Fruit fly (Drosophila melanogaster) whole organism, embryonic: ENCODE measurements around the gene retinin.

Experiments
- CG10654 ChIP-seq: fragments of 200-800 bp; sonication (Bioruptor generic); optimal IDR thresholded peaks from 2 replicates; lab custom pipeline; 2016; ENCODE audit warnings: missing biosample characterization, missing genetic modification characterization
- CG12299 ChIP-seq: fragments of 200-800 bp; sonication (Bioruptor generic); optimal IDR thresholded peaks from 2 replicates; lab custom pipeline; 2018; ENCODE audit warnings: missing biosample characterization, mild to moderate bottlenecking, missing genetic modification characterization
- CG14710 ChIP-seq: fragments of 200-800 bp; sonication (Bioruptor generic); optimal IDR thresholded peaks from 3 replicates; lab custom pipeline; 2019; ENCODE audit warnings: missing biosample characterization, mild to moderate bottlenecking, missing genetic modification characterization, moderate library complexity
- CG15073 ChIP-seq: fragments of 200-800 bp; sonication (Bioruptor generic); optimal IDR thresholded peaks from 2 replicates; lab custom pipeline; 2016; ENCODE audit warnings: missing biosample characterization, missing genetic modification characterization
- CG16863 ChIP-seq: fragments of 200-800 bp; sonication (Bioruptor generic); optimal IDR thresholded peaks from 3 replicates; lab custom pipeline; 2016; ENCODE audit warnings: missing biosample characterization, missing genetic modification characterization
- CG17829 ChIP-seq: fragments of 200-800 bp; optimal IDR thresholded peaks from 2 replicates; lab custom pipeline; 2019; ENCODE audit warnings: missing biosample characterization, mild to moderate bottlenecking, missing genetic modification characterization, moderate library complexity
- CG2129 ChIP-seq: fragments of 200-800 bp; sonication (Bioruptor generic); IDR thresholded peaks from 2 replicates; pipeline ENCODE4 v1.3.6; 2022; ENCODE audit warnings: missing biosample characterization, missing genetic modification characterization; ENCODE audit not compliant: partially characterized antibody
- CG32532 ChIP-seq: fragments of 200-800 bp; sonication (Bioruptor generic); IDR thresholded peaks from 2 replicates; pipeline ENCODE4 v1.3.6; 2022; ENCODE audit warnings: missing biosample characterization, missing genetic modification characterization
- CG33557 ChIP-seq: fragments of 200-800 bp; sonication (Bioruptor generic); optimal IDR thresholded peaks from 2 replicates; lab custom pipeline; 2019; ENCODE audit warnings: missing biosample characterization, mild to moderate bottlenecking, missing genetic modification characterization, moderate library complexity
- CG34224 ChIP-seq: fragments of 200-800 bp; sonication (Bioruptor generic); IDR thresholded peaks from 3 replicates; pipeline ENCODE4 v1.3.6; 2022; ENCODE audit warnings: missing biosample characterization, missing genetic modification characterization; ENCODE audit not compliant: partially characterized antibody
- CG3726 ChIP-seq: fragments of 200-800 bp; sonication (Bioruptor generic); IDR thresholded peaks from 3 replicates; pipeline ENCODE4, ENCODE4 v1.3.6; 2022; ENCODE audit warnings: missing biosample characterization, missing genetic modification characterization
- CG8388 ChIP-seq: fragments of 200-800 bp; sonication (Bioruptor generic); optimal IDR thresholded peaks from 2 replicates; lab custom pipeline; 2019; ENCODE audit warnings: missing biosample characterization, mild to moderate bottlenecking, missing genetic modification characterization, moderate library complexity
- CG8478 ChIP-seq: fragments of >200 bp; optimal IDR thresholded peaks from 2 replicates; lab custom pipeline; 2018
- CG9437 ChIP-seq: fragments of 200-800 bp; sonication (Bioruptor generic); optimal IDR thresholded peaks from 2 replicates; lab custom pipeline; 2018; ENCODE audit warnings: missing biosample characterization, mild to moderate bottlenecking, missing genetic modification characterization
- CoRest ChIP-seq: fragments of 200-800 bp; sonication (Bioruptor generic); optimal IDR thresholded peaks from 3 replicates; lab custom pipeline; 2018; ENCODE audit warnings: missing biosample characterization, mild to moderate bottlenecking, missing genetic modification characterization, moderate library complexity
- CrebB ChIP-seq: fragments of 200-800 bp; sonication (Bioruptor generic); optimal IDR thresholded peaks from 3 replicates; lab custom pipeline; 2018; ENCODE audit warnings: missing biosample characterization, mild to moderate bottlenecking, missing genetic modification characterization
- Dip2 ChIP-seq: fragments of 200-800 bp; sonication (Bioruptor generic); IDR thresholded peaks from 2 replicates; pipeline ENCODE4 v1.3.6; 2022; ENCODE audit warnings: missing biosample characterization, missing genetic modification characterization
- E2f2 ChIP-seq: fragments of 200-800 bp; sonication (Bioruptor generic); IDR thresholded peaks from 2 replicates; pipeline ENCODE4 v1.3.6; 2022; ENCODE audit warnings: missing biosample characterization, missing genetic modification characterization
- Ets97D ChIP-seq: fragments of 200-800 bp; sonication (Bioruptor generic); optimal IDR thresholded peaks from 3 replicates; lab custom pipeline; 2016; ENCODE audit warnings: missing biosample characterization, missing genetic modification characterization
- H2.0 ChIP-seq: fragments of 200-800 bp; sonication (Bioruptor generic); IDR thresholded peaks from 2 replicates; pipeline ENCODE4 v1.3.6; 2022; ENCODE audit warnings: missing biosample characterization, missing genetic modification characterization
- HLHmδ ChIP-seq: fragments of 200-800 bp; sonication (Bioruptor generic); optimal IDR thresholded peaks from 2 replicates; lab custom pipeline; 2018; ENCODE audit warnings: missing biosample characterization, mild to moderate bottlenecking, missing genetic modification characterization, moderate library complexity
- Lhr ChIP-seq: fragments of 200-800 bp; sonication (Bioruptor generic); optimal IDR thresholded peaks from 3 replicates; lab custom pipeline; 2017; ENCODE audit warnings: mild to moderate bottlenecking, missing biosample characterization, missing genetic modification reagents, missing genetic modification characterization
- NC2β ChIP-seq: fragments of 200-800 bp; sonication (Bioruptor generic); optimal IDR thresholded peaks from 2 replicates; lab custom pipeline; 2016; ENCODE audit warnings: missing biosample characterization, missing genetic modification characterization
- NfI ChIP-seq: fragments of 200-800 bp; sonication (Bioruptor generic); optimal IDR thresholded peaks from 3 replicates; lab custom pipeline; 2018; ENCODE audit warnings: missing biosample characterization, mild to moderate bottlenecking, missing genetic modification characterization, moderate library complexity
- Opbp ChIP-seq: fragments of 200-800 bp; sonication (Bioruptor generic); IDR thresholded peaks from 3 replicates; pipeline ENCODE4 v1.3.6; 2022; ENCODE audit warnings: missing biosample characterization, missing genetic modification characterization; ENCODE audit not compliant: partially characterized antibody
- Pdp1 ChIP-seq, 2 experiments: fragments of 200-800 bp; sonication (Bioruptor generic); optimal IDR thresholded peaks; 3 replicates each; lab custom pipeline; 2016; ENCODE audit warnings: missing biosample characterization in 2 of 2, missing genetic modification characterization in 2 of 2, mild to moderate bottlenecking in 1 of 2, moderate library complexity in 1 of 2
- YL-1 ChIP-seq: fragments of 200-800 bp; sonication (Bioruptor generic); optimal IDR thresholded peaks from 3 replicates; lab custom pipeline; 2017; ENCODE audit warnings: missing biosample characterization, mild to moderate bottlenecking, missing genetic modification characterization
- aop ChIP-seq: fragments of 200-800 bp; sonication (Bioruptor generic); IDR thresholded peaks from 2 replicates; pipeline ENCODE4 v1.3.6; 2022; ENCODE audit warnings: missing biosample characterization, missing genetic modification characterization
- ato ChIP-seq: fragments of 200-800 bp; sonication (Bioruptor generic); IDR thresholded peaks from 2 replicates; pipeline ENCODE4 v1.3.6; 2022; ENCODE audit warnings: missing biosample characterization, missing genetic modification characterization; ENCODE audit not compliant: partially characterized antibody
- bsh ChIP-seq, 2 experiments: fragments of 200-800 bp; sonication (Bioruptor generic); optimal IDR thresholded peaks; 2 replicates each; lab custom pipeline; 2017 to 2018; ENCODE audit warnings: mild to moderate bottlenecking in 2 of 2, missing biosample characterization in 2 of 2, missing genetic modification characterization in 2 of 2, moderate library complexity in 1 of 2
- exex ChIP-seq: fragments of 200-800 bp; sonication (Bioruptor generic); optimal IDR thresholded peaks from 4 replicates; lab custom pipeline; 2018; ENCODE audit warnings: missing biosample characterization, mild to moderate bottlenecking, missing genetic modification characterization, moderate library complexity
- gfzf ChIP-seq: fragments of 200-800 bp; sonication (Bioruptor generic); optimal IDR thresholded peaks from 2 replicates; lab custom pipeline; 2016; ENCODE audit warnings: missing biosample characterization, mild to moderate bottlenecking, missing genetic modification characterization, moderate library complexity
- grau ChIP-seq: fragments of 200-800 bp; optimal IDR thresholded peaks from 3 replicates; lab custom pipeline; 2019; ENCODE audit warnings: missing biosample characterization, mild to moderate bottlenecking, missing genetic modification characterization, moderate library complexity
- grn ChIP-seq: fragments of 200-800 bp; sonication (Bioruptor generic); optimal IDR thresholded peaks from 3 replicates; lab custom pipeline; 2017; ENCODE audit warnings: missing biosample characterization, missing genetic modification characterization
- insv ChIP-seq, 2 experiments: fragments of 200-800 bp; sonication (Bioruptor generic); optimal IDR thresholded peaks; 3 replicates each; lab custom pipeline; 2016 to 2018; ENCODE audit warnings: missing biosample characterization in 2 of 2, missing genetic modification characterization in 2 of 2
- mld ChIP-seq: fragments of 200-800 bp; sonication (Bioruptor generic); IDR thresholded peaks from 3 replicates; pipeline ENCODE4 v1.3.6; 2022; ENCODE audit warnings: missing biosample characterization, missing genetic modification characterization; ENCODE audit not compliant: partially characterized antibody
- nerfin-2 ChIP-seq: fragments of 200-800 bp; sonication (Bioruptor generic); IDR thresholded peaks from 2 replicates; pipeline ENCODE4 v1.3.6; 2022; ENCODE audit warnings: missing biosample characterization, missing genetic modification characterization; ENCODE audit not compliant: partially characterized antibody
- onecut ChIP-seq: fragments of 200-800 bp; sonication (Bioruptor generic); IDR thresholded peaks from 2 replicates; pipeline ENCODE4 v1.3.6; 2022; ENCODE audit warnings: missing biosample characterization, missing genetic modification characterization
- phol ChIP-seq: fragments of 200-800 bp; sonication (Bioruptor generic); optimal IDR thresholded peaks from 3 replicates; lab custom pipeline; 2018; ENCODE audit warnings: missing biosample characterization, mild to moderate bottlenecking, missing genetic modification characterization, moderate library complexity
- repo ChIP-seq: fragments of 200-800 bp; sonication (Bioruptor generic); optimal IDR thresholded peaks from 2 replicates; lab custom pipeline; 2016; ENCODE audit warnings: missing biosample characterization, missing genetic modification characterization
- rib ChIP-seq: fragments of 200-800 bp; sonication (Bioruptor generic); IDR thresholded peaks from 2 replicates; pipeline ENCODE4 v1.3.6; 2022; ENCODE audit warnings: missing biosample characterization, missing genetic modification characterization
- sna ChIP-seq: fragments of 200-800 bp; sonication (Bioruptor generic); IDR thresholded peaks from 2 replicates; pipeline ENCODE4 v1.3.6; 2022; ENCODE audit warnings: missing biosample characterization, missing genetic modification characterization; ENCODE audit not compliant: partially characterized antibody
- so ChIP-seq: fragments of 200-800 bp; sonication (Bioruptor generic); IDR thresholded peaks from 3 replicates; pipeline ENCODE4 v1.3.6; 2022; ENCODE audit warnings: missing biosample characterization, missing genetic modification characterization
- tna ChIP-seq: fragments of 200-800 bp; sonication (Bioruptor generic); IDR thresholded peaks from 2 replicates; pipeline ENCODE4 v1.3.6; 2022; ENCODE audit warnings: missing biosample characterization, missing genetic modification characterization; ENCODE audit not compliant: partially characterized antibody
- trh ChIP-seq: fragments of 200-800 bp; sonication (Bioruptor generic); optimal IDR thresholded peaks from 2 replicates; lab custom pipeline; 2016; ENCODE audit warnings: missing biosample characterization, missing genetic modification characterization
- vnd ChIP-seq: fragments of 200-800 bp; sonication (Bioruptor generic); IDR thresholded peaks from 3 replicates; pipeline ENCODE4 v1.3.6; 2022; ENCODE audit warnings: missing biosample characterization, missing genetic modification characterization; ENCODE audit not compliant: partially characterized antibody

The retinin gene

DNA sequence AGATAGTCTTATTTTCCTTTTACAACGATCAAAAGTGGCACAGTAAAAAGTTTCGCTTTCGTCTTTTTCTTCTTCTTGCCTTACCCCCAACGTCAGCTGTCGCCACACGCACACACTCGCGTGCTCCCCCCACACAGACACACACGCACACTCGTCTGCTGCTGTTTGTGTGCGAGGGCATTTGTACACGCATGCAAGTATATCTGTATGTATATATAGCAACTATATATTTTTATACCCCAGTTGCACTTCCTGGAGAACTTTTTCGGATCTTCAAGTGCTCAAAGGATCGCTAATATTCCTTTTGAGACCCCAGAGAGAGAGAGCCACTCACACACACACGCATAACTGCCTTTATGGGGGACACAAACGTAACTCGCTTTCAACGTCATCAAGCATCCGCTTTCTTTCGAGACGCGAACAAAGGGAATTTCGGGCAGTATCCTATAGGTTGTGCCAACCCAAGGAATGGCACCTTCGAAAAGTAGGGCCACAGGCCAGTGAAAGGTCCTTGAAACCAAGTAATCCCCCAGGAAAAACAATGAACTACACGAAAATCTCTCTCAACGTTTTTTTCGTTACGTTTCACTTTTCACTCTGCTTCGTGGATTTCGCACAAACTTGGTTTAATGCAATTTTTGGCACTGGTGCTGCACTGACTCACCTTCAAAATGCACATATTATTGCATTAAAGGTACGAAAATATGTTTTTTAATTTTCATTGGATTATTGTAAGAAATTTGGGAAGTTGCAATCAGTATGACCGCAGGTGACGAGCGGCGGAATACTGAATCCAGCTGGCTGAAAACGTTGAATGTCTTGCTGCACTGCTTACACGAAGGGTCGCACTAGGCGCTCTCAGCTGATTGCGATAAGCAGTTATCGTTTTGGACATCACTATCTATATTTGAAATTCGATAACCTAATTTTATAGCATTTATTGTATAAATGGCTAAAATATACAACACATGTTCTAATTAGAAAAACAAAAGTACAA is 46.3 kb downstream of the retinin start, which contains the start of gene roq (continued):
- TF ChIP-seq onecut (no peak), CG17829 (tag; lab: Kevin White, UChicago) (peak; percentile 51), CG15073 (GFP tag; lab: Kevin White, UChicago) (no peak), NfI (no peak), ato (GFP tag; lab: Robert Waterston, UW) (peak; percentile 46; the same call in 1 of the 2 replicates), CG10654 (GFP tag; lab: Kevin White, UChicago) (no peak), insv (GFP tag; optimal IDR thresholded peaks at IDR 0.05; lab: Kevin White, UChicago) (peak in 1 of 2 experiments; percentile 72), CG8388 (GFP tag; lab: Kevin White, UChicago) (no peak), Opbp (GFP tag; lab: Robert Waterston, UW) (peak; percentile 65; the same call in 2 of the 3 replicates), CG12299 (tag; lab: Kevin White, UChicago) (peak; percentile 1), grau (tag; lab: Kevin White, UChicago) (peak; percentile 36), CG8478 (peak; percentile 86), CoRest (tag; lab: Kevin White, UChicago) (peak; percentile 34), vnd (GFP tag; lab: Robert Waterston, UW) (no peak), bsh (GFP tag; optimal IDR thresholded peaks at IDR 0.05; lab: Kevin White, UChicago) (peak in 1 of 2 experiments; percentile 27), NC2β (peak; percentile 17), CG9437 (GFP tag; lab: Kevin White, UChicago) (peak; percentile 95), CG2129 (GFP tag; lab: Robert Waterston, UW) (no peak), nerfin-2 (GFP tag; lab: Robert Waterston, UW) (peak; percentile 65; the same call in 1 of the 2 replicates), exex (tag; lab: Kevin White, UChicago) (peak; percentile 26), phol (tag; lab: Kevin White, UChicago) (peak; percentile 52), so (GFP tag; lab: Robert Waterston, UW) (no peak), grn (GFP tag; lab: Kevin White, UChicago) (peak; percentile 91), CG33557 (peak; percentile 26), repo (GFP tag; lab: Kevin White, UChicago) (no peak), mld (peak; percentile 50; the same call in 1 of the 3 replicates), rib (GFP tag; lab: Robert Waterston, UW) (no peak), HLHmδ (GFP tag; lab: Kevin White, UChicago) (peak; percentile 6), CG14710 (peak; percentile 57), E2f2 (GFP tag; lab: Robert Waterston, UW) (peak; percentile 89), CG32532 (GFP tag; lab: Robert Waterston, UW) (no peak; the same call in 1 of the 2 replicates), trh (no peak), sna (0 out of 2 replicates have a peak, but pooled peaks have one; percentile 19), gfzf (peak; percentile 96), CG16863 (GFP tag; lab: Kevin White, UChicago) (no peak), CG34224 (GFP tag; lab: Robert Waterston, UW) (peak; percentile 58; the same call in 2 of the 3 replicates), aop (no peak), tna (peak; percentile 46), CG3726 (GFP tag; lab: Robert Waterston, UW) (no peak), Pdp1 (GFP tag; optimal IDR thresholded peaks at IDR 0.05; lab: Kevin White, UChicago) (peak in 1 of 2 experiments; percentile 65), H2.0 (GFP tag; lab: Robert Waterston, UW) (no peak), YL-1 (GFP tag; lab: Kevin White, UChicago) (peak; percentile 66), Lhr (peak; percentile 39), Ets97D (GFP tag; lab: Kevin White, UChicago) (peak; percentile 70), Dip2 (no peak), CrebB (peak; percentile 14)
